Worm (Caenorhabditis elegans): Measurements from ENCODE around the gene spp-11.

ce11 chrII:6422812-6423211, 15.6 kb upstream of the spp-11 start, which contains the start of gene K03H9.3:
- TF ChIP-seq aly-2 (tag; optimal IDR thresholded peaks at IDR 0.05): no peak
- TF ChIP-seq egl-27 (tag; optimal IDR thresholded peaks at IDR 0.05): no peak
- TF ChIP-seq F49E8.2 (tag; optimal IDR thresholded peaks at IDR 0.05; ENCODE audit: borderline replicate concordance): no peak
- no peak for TF ChIP-seq skn-1 (tag; optimal IDR thresholded peaks at IDR 0.05)
- TF ChIP-seq mep-1 (tag; optimal IDR thresholded peaks at IDR 0.05): no peak
- TF ChIP-seq T26A8.4 (GFP tag; IDR thresholded peaks at IDR 0.05): no peak
- TF ChIP-seq ama-1 (optimal IDR thresholded peaks at IDR 0.05): no peak
- no peak for TF ChIP-seq nhr-41 (GFP tag; IDR thresholded peaks at IDR 0.05)
- TF ChIP-seq duxl-1 (tag; optimal IDR thresholded peaks at IDR 0.05; ENCODE audit: poor library complexity): no peak
- no peak for TF ChIP-seq zfp-3 (GFP tag; conservative IDR thresholded peaks at IDR 0.05)
- no peak for TF ChIP-seq nhr-28 (tag; optimal IDR thresholded peaks at IDR 0.05)
- no peak for TF ChIP-seq nhr-11 (tag; optimal IDR thresholded peaks at IDR 0.05)

All from whole organism, L4 larva.